Fruit fly (Drosophila melanogaster) whole organism, embryonic: ENCODE data around the gene Ire1.

ENCODE experiments used
- Antp ChIP-seq: fragments of 200-800 bp; sonication (Bioruptor generic); optimal IDR thresholded peaks from 3 replicates; lab custom pipeline; 2016; ENCODE audit warnings: missing biosample characterization, missing genetic modification characterization
- Atf3 ChIP-seq: fragments of 200-800 bp; sonication (Bioruptor generic); optimal IDR thresholded peaks from 3 replicates; lab custom pipeline; 2016; ENCODE audit warnings: missing biosample characterization, missing genetic modification characterization
- Awh ChIP-seq: fragments of 200-800 bp; sonication (Bioruptor generic); IDR thresholded peaks from 2 replicates; pipeline ENCODE4, ENCODE4 v1.3.6; 2022; ENCODE audit warnings: missing biosample characterization, missing genetic modification characterization
- CG11456 ChIP-seq: fragments of 200-800 bp; sonication (Bioruptor generic); IDR thresholded peaks from 3 replicates; pipeline ENCODE4 v1.3.6; 2022; ENCODE audit warnings: missing biosample characterization, missing genetic modification characterization
- CG13424 ChIP-seq: fragments of 200-800 bp; sonication (Bioruptor generic); optimal IDR thresholded peaks from 2 replicates; lab custom pipeline; 2019; ENCODE audit warnings: missing biosample characterization, mild to moderate bottlenecking, missing genetic modification characterization, moderate library complexity
- CG14710 ChIP-seq: fragments of 200-800 bp; sonication (Bioruptor generic); optimal IDR thresholded peaks from 3 replicates; lab custom pipeline; 2019; ENCODE audit warnings: missing biosample characterization, mild to moderate bottlenecking, missing genetic modification characterization, moderate library complexity
- CG15011 ChIP-seq: fragments of 200-800 bp; sonication (Bioruptor generic); optimal IDR thresholded peaks from 3 replicates; lab custom pipeline; 2018; ENCODE audit warnings: missing biosample characterization, mild to moderate bottlenecking, missing genetic modification characterization
- CG15269 ChIP-seq: fragments of 200-800 bp; sonication (Bioruptor generic); optimal IDR thresholded peaks from 2 replicates; lab custom pipeline; 2018; ENCODE audit warnings: missing biosample characterization, mild to moderate bottlenecking, missing genetic modification characterization, moderate library complexity
- CG1603 ChIP-seq: fragments of 200-800 bp; sonication (Bioruptor generic); optimal IDR thresholded peaks from 2 replicates; lab custom pipeline; 2019; ENCODE audit warnings: missing biosample characterization, mild to moderate bottlenecking, missing genetic modification characterization, moderate library complexity
- CG16813 ChIP-seq: fragments of 200-800 bp; sonication (Bioruptor generic); IDR thresholded peaks from 3 replicates; pipeline ENCODE4 v1.3.6; 2022; ENCODE audit warnings: missing biosample characterization, missing genetic modification characterization; ENCODE audit not compliant: partially characterized antibody
- CG17186 ChIP-seq: fragments of 200-800 bp; sonication (Bioruptor generic); optimal IDR thresholded peaks from 3 replicates; lab custom pipeline; 2017; ENCODE audit warnings: missing biosample characterization, missing genetic modification reagents, missing genetic modification characterization
- CG17359 ChIP-seq: fragments of 200-800 bp; sonication (Bioruptor generic); optimal IDR thresholded peaks from 3 replicates; lab custom pipeline; 2018; ENCODE audit warnings: missing biosample characterization, mild to moderate bottlenecking, missing genetic modification characterization, moderate library complexity
- CG2199 ChIP-seq: fragments of 200-800 bp; sonication (Bioruptor generic); IDR thresholded peaks from 3 replicates; pipeline ENCODE4 v1.3.6; 2022; ENCODE audit warnings: missing biosample characterization, missing genetic modification characterization
- CG2875 ChIP-seq: fragments of 200-800 bp; sonication (Bioruptor generic); optimal IDR thresholded peaks from 2 replicates; lab custom pipeline; 2017; ENCODE audit warnings: missing biosample characterization, mild to moderate bottlenecking, missing genetic modification characterization, missing genetic modification reagents
- CG30020 ChIP-seq: fragments of 200-800 bp; optimal IDR thresholded peaks from 2 replicates; lab custom pipeline; 2019; ENCODE audit warnings: missing biosample characterization, mild to moderate bottlenecking, missing genetic modification characterization, moderate library complexity
- CG43689 ChIP-seq: fragments of 200-800 bp; sonication (Bioruptor generic); IDR thresholded peaks from 2 replicates; pipeline ENCODE4 v1.3.6; 2022; ENCODE audit warnings: missing biosample characterization, missing genetic modification characterization
- CG5180 ChIP-seq: fragments of 200-800 bp; sonication (Bioruptor generic); optimal IDR thresholded peaks from 3 replicates; lab custom pipeline; 2017; ENCODE audit warnings: missing biosample characterization, missing genetic modification characterization, mild to moderate bottlenecking, moderate library complexity, missing genetic modification reagents
- CG7357 ChIP-seq: fragments of 200-800 bp; sonication (Bioruptor generic); IDR thresholded peaks from 3 replicates; pipeline ENCODE4 v1.3.6; 2022; ENCODE audit warnings: missing biosample characterization, missing genetic modification characterization
- CG8281 ChIP-seq: fragments of 200-800 bp; sonication (Bioruptor generic); optimal IDR thresholded peaks from 2 replicates; lab custom pipeline; 2018; ENCODE audit warnings: missing biosample characterization, mild to moderate bottlenecking, missing genetic modification characterization, moderate library complexity
- CG9215 ChIP-seq: fragments of 200-800 bp; sonication (Bioruptor generic); IDR thresholded peaks from 2 replicates; pipeline ENCODE4 v1.3.6; 2022; ENCODE audit warnings: missing biosample characterization, missing genetic modification characterization
- Dll ChIP-seq: fragments of 200-800 bp; sonication (Bioruptor generic); IDR thresholded peaks from 4 replicates; pipeline ENCODE4 v1.3.6; 2022; ENCODE audit warnings: missing biosample characterization, missing genetic modification characterization; ENCODE audit not compliant: partially characterized antibody
- GATAe ChIP-seq: fragments of 200-800 bp; sonication (Bioruptor generic); conservative IDR thresholded peaks from 2 replicates; pipeline ENCODE4 v1.3.6; 2022; ENCODE audit warnings: missing biosample characterization, missing genetic modification characterization
- Gug ChIP-seq: fragments of 200-800 bp; sonication (Bioruptor generic); IDR thresholded peaks from 4 replicates; pipeline ENCODE4 v1.3.6; 2022; ENCODE audit warnings: missing biosample characterization, missing genetic modification characterization
- Hsf ChIP-seq: fragments of 200-800 bp; sonication (Bioruptor generic); optimal IDR thresholded peaks from 3 replicates; lab custom pipeline; 2016; ENCODE audit warnings: missing biosample characterization, missing genetic modification characterization
- Lhr ChIP-seq: fragments of 200-800 bp; sonication (Bioruptor generic); optimal IDR thresholded peaks from 3 replicates; lab custom pipeline; 2017; ENCODE audit warnings: mild to moderate bottlenecking, missing biosample characterization, missing genetic modification reagents, missing genetic modification characterization
- Mes4 ChIP-seq: fragments of 200-800 bp; sonication (Bioruptor generic); optimal IDR thresholded peaks from 2 replicates; lab custom pipeline; 2016; ENCODE audit warnings: missing biosample characterization, missing genetic modification characterization
- Nf-YB ChIP-seq: fragments of 200-800 bp; sonication (Bioruptor generic); optimal IDR thresholded peaks from 3 replicates; lab custom pipeline; 2019; ENCODE audit warnings: missing biosample characterization, mild to moderate bottlenecking, missing genetic modification characterization, moderate library complexity
- Nf-YC ChIP-seq: fragments of 200-800 bp; optimal IDR thresholded peaks from 3 replicates; lab custom pipeline; 2019; ENCODE audit warnings: missing biosample characterization, mild to moderate bottlenecking, missing genetic modification characterization, moderate library complexity
- Rfx ChIP-seq: fragments of 200-800 bp; sonication (Bioruptor generic); IDR thresholded peaks from 2 replicates; pipeline ENCODE4 v1.3.6; 2022; ENCODE audit warnings: missing biosample characterization, missing genetic modification characterization
- Sry-δ ChIP-seq: fragments of 200-800 bp; sonication (Bioruptor generic); optimal IDR thresholded peaks from 2 replicates; lab custom pipeline; 2016; ENCODE audit warnings: missing biosample characterization, missing genetic modification characterization
- Taf1 ChIP-seq: fragments of 200-800 bp; sonication (Bioruptor generic); IDR thresholded peaks from 2 replicates; pipeline ENCODE4 v1.3.6; 2022; ENCODE audit warnings: missing biosample characterization, missing genetic modification characterization
- Xrp1 ChIP-seq: fragments of 200-800 bp; sonication (Bioruptor generic); IDR thresholded peaks from 2 replicates; pipeline ENCODE4 v1.3.6; 2022; ENCODE audit warnings: missing biosample characterization, missing genetic modification characterization
- YL-1 ChIP-seq: fragments of 200-800 bp; sonication (Bioruptor generic); optimal IDR thresholded peaks from 3 replicates; lab custom pipeline; 2017; ENCODE audit warnings: missing biosample characterization, mild to moderate bottlenecking, missing genetic modification characterization
- amos ChIP-seq: fragments of 200-800 bp; sonication (Bioruptor generic); IDR thresholded peaks from 2 replicates; pipeline ENCODE4 v1.3.6; 2022; ENCODE audit warnings: missing biosample characterization, missing genetic modification characterization; ENCODE audit not compliant: partially characterized antibody
- cas ChIP-seq: fragments of 200-800 bp; sonication (Bioruptor generic); IDR thresholded peaks from 2 replicates; pipeline ENCODE4 v1.3.6; 2022; ENCODE audit warnings: missing biosample characterization, missing genetic modification characterization
- chif ChIP-seq, 2 experiments: fragments of 200-800 bp; sonication (Bioruptor generic); optimal IDR thresholded peaks; 3 replicates each; lab custom pipeline; 2016; ENCODE audit warnings: missing biosample characterization in 2 of 2, missing genetic modification characterization in 2 of 2
- crc ChIP-seq: fragments of 200-800 bp; sonication (Bioruptor generic); optimal IDR thresholded peaks from 2 replicates; lab custom pipeline; 2016; ENCODE audit warnings: missing biosample characterization, missing genetic modification characterization
- exex ChIP-seq: fragments of 200-800 bp; sonication (Bioruptor generic); optimal IDR thresholded peaks from 4 replicates; lab custom pipeline; 2018; ENCODE audit warnings: missing biosample characterization, mild to moderate bottlenecking, missing genetic modification characterization, moderate library complexity
- ind ChIP-seq: fragments of 200-800 bp; sonication (Bioruptor generic); optimal IDR thresholded peaks from 3 replicates; lab custom pipeline; 2016; ENCODE audit warnings: missing biosample characterization, missing genetic modification characterization
- insv ChIP-seq, 2 experiments: fragments of 200-800 bp; sonication (Bioruptor generic); optimal IDR thresholded peaks; 3 replicates each; lab custom pipeline; 2016 to 2018; ENCODE audit warnings: missing biosample characterization in 2 of 2, missing genetic modification characterization in 2 of 2
- lbe ChIP-seq: fragments of 200-800 bp; sonication (Bioruptor generic); optimal IDR thresholded peaks from 2 replicates; lab custom pipeline; 2016; ENCODE audit warnings: missing biosample characterization, mild to moderate bottlenecking, missing genetic modification characterization
- nau ChIP-seq: fragments of 200-800 bp; sonication (Bioruptor generic); optimal IDR thresholded peaks from 3 replicates; lab custom pipeline; 2017; ENCODE audit warnings: missing biosample characterization, mild to moderate bottlenecking, missing genetic modification characterization, missing genetic modification reagents
- psq ChIP-seq: fragments of 200-800 bp; sonication (Bioruptor generic); optimal IDR thresholded peaks from 2 replicates; lab custom pipeline; 2017; ENCODE audit warnings: missing biosample characterization, missing genetic modification characterization
- sc ChIP-seq, 3 experiments: fragments of >200 bp in 2 of 3; fragments of 200-800 bp in 1 of 3; sonication (Bioruptor generic) in 1 of 3; optimal IDR thresholded peaks; 2 replicates in 2 of 3; 3 replicates in 1 of 3; lab custom pipeline; 2017; ENCODE audit warnings: mild to moderate bottlenecking in 1 of 3, missing biosample characterization in 1 of 3, missing genetic modification characterization in 1 of 3, missing genetic modification reagents in 1 of 3
- sisA ChIP-seq: fragments of 200-800 bp; sonication (Bioruptor generic); IDR thresholded peaks from 2 replicates; pipeline ENCODE4 v1.3.6; 2022; ENCODE audit warnings: missing biosample characterization, missing genetic modification characterization
- sna ChIP-seq: fragments of 200-800 bp; sonication (Bioruptor generic); IDR thresholded peaks from 2 replicates; pipeline ENCODE4 v1.3.6; 2022; ENCODE audit warnings: missing biosample characterization, missing genetic modification characterization; ENCODE audit not compliant: partially characterized antibody
- tna ChIP-seq: fragments of 200-800 bp; sonication (Bioruptor generic); IDR thresholded peaks from 2 replicates; pipeline ENCODE4 v1.3.6; 2022; ENCODE audit warnings: missing biosample characterization, missing genetic modification characterization; ENCODE audit not compliant: partially characterized antibody
- unc-4 ChIP-seq: fragments of 200-800 bp; sonication (Bioruptor generic); IDR thresholded peaks from 2 replicates; pipeline ENCODE4 v1.3.6; 2022; ENCODE audit warnings: missing biosample characterization, missing genetic modification characterization; ENCODE audit not compliant: partially characterized antibody
- zen2 ChIP-seq: fragments of 200-800 bp; sonication (Bioruptor generic); IDR thresholded peaks from 3 replicates; pipeline ENCODE4 v1.3.6; 2022; ENCODE audit warnings: missing biosample characterization, missing genetic modification characterization; ENCODE audit not compliant: partially characterized antibody

The Ire1 gene

DNA sequence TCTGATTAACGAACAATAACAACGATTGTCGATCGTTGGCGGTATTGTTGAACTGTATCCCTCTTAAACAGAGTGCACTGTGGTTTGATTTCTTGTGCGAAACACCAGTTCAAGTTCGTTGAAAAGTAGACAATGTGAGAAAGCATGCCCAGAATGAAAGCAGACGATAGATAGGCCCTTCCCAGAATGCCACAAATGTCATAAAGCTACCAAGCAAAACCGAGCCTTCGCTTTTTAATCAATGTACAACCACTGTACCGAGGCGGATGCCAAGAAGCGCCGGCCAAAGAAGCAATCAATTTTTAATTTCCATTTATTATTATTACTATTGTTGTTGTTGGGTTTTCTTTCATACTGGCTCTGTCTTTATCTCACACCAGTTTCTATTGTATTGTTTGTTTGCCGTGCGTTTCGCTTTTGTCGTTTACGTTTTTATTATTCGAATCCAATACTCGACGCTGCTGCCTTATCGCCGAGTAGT lies 47.8 kb upstream of the Ire1 start (continued):
- TF ChIP-seq Lhr (GFP tag; lab: Kevin White, UChicago) (no peak), CG1603 (tag; lab: Kevin White, UChicago) (peak; percentile 90), CG16813 (GFP tag; lab: Robert Waterston, UW) (no peak), insv (GFP tag; optimal IDR thresholded peaks at IDR 0.05; lab: Kevin White, UChicago) (no peak), Xrp1 (GFP tag; lab: Robert Waterston, UW) (peak; percentile 86), chif (GFP tag; optimal IDR thresholded peaks at IDR 0.05; lab: Kevin White, UChicago) (peak; percentile 77 to 86), CG13424 (tag; lab: Kevin White, UChicago) (peak; percentile 63), CG9215 (GFP tag; lab: Robert Waterston, UW) (peak; percentile 39; the same call in 1 of the 2 replicates), CG2875 (GFP tag; lab: Kevin White, UChicago) (peak; percentile 68), CG17359 (tag; lab: Kevin White, UChicago) (peak; percentile 84), amos (no peak), Hsf (GFP tag; lab: Kevin White, UChicago) (peak; percentile 87), unc-4 (GFP tag; lab: Robert Waterston, UW) (no peak), ind (GFP tag; lab: Kevin White, UChicago) (peak; percentile 88), Atf3 (GFP tag; lab: Kevin White, UChicago) (peak; percentile 78), exex (peak; percentile 87), tna (GFP tag; lab: Robert Waterston, UW) (no peak), sc (optimal IDR thresholded peaks at IDR 0.05; lab: Kevin White, UChicago) (no peak), sc (GFP tag; optimal IDR thresholded peaks at IDR 0.05; lab: Kevin White, UChicago) (peak; percentile 61), Nf-YB (peak; percentile 38), Antp (GFP tag; lab: Kevin White, UChicago) (peak; percentile 89), sisA (GFP tag; lab: Robert Waterston, UW) (peak; percentile 82), Awh (GFP tag; lab: Robert Waterston, UW) (peak; percentile 87), CG43689 (GFP tag; lab: Robert Waterston, UW) (peak; percentile 66), crc (GFP tag; lab: Kevin White, UChicago) (peak; percentile 64), CG15011 (GFP tag; lab: Kevin White, UChicago) (peak; percentile 65), CG7357 (peak; percentile 66; the same call in 2 of the 3 replicates), cas (GFP tag; lab: Robert Waterston, UW) (peak; percentile 67; the same call in 1 of the 2 replicates), Gug (GFP tag; lab: Robert Waterston, UW) (peak; percentile 90), CG30020 (tag; lab: Kevin White, UChicago) (no peak), CG17186 (GFP tag; lab: Kevin White, UChicago) (peak; percentile 57), nau (GFP tag; lab: Kevin White, UChicago) (peak; percentile 75), Nf-YC (no peak), psq (GFP tag; lab: Kevin White, UChicago) (peak; percentile 24), CG11456 (peak; percentile 87), CG8281 (tag; lab: Kevin White, UChicago) (peak; percentile 34), sna (GFP tag; lab: Robert Waterston, UW) (no peak), CG5180 (GFP tag; lab: Kevin White, UChicago) (peak; percentile 37), YL-1 (GFP tag; lab: Kevin White, UChicago) (no peak), GATAe (GFP tag; lab: Robert Waterston, UW) (peak; percentile 38; the same call in 1 of the 2 replicates), Mes4 (GFP tag; lab: Kevin White, UChicago) (peak; percentile 42), Dll (GFP tag; lab: Robert Waterston, UW) (no peak), zen2 (GFP tag; lab: Robert Waterston, UW) (no peak), Sry-δ (peak; percentile 29), CG2199 (GFP tag; lab: Robert Waterston, UW) (peak; percentile 73; the same call in 1 of the 3 replicates), CG15269 (tag; lab: Kevin White, UChicago) (peak; percentile 88), lbe (GFP tag; lab: Kevin White, UChicago) (peak; percentile 42), CG14710 (tag; lab: Kevin White, UChicago) (no peak), Taf1 (peak; percentile 59), Rfx (GFP tag; lab: Robert Waterston, UW) (peak; percentile 93)
